Worm (Caenorhabditis elegans) whole organism, young adult: Measurements from ENCODE around the gene nape-2.

ENCODE experiments used
- B0019.2 ChIP-seq: fragments of 200-800 bp; sonication (Bioruptor generic); conservative IDR thresholded peaks from 2 replicates; pipeline ENCODE4 v1.3.6; 2022; ENCODE audit warnings: missing genetic modification reagents, missing genetic modification characterization, missing compliant biosample characterization
- F33H1.4 ChIP-seq: fragments of 200-800 bp; sonication (Bioruptor generic); IDR thresholded peaks from 2 replicates; pipeline ENCODE4 v1.3.6; 2022; ENCODE audit warnings: missing genetic modification reagents, missing genetic modification characterization, missing compliant biosample characterization
- F52B5.7 ChIP-seq: sonication (generic microtip); optimal IDR thresholded peaks from 2 replicates; lab custom pipeline; 2016; ENCODE audit warnings: mild to moderate bottlenecking, missing genetic modification characterization, missing compliant biosample characterization
- F57C9.4 ChIP-seq: sonication (generic microtip); optimal IDR thresholded peaks from 2 replicates; lab custom pipeline; 2017; ENCODE audit warnings: mild to moderate bottlenecking, missing genetic modification characterization, missing compliant biosample characterization
- K11D2.4 ChIP-seq: fragments of 200-800 bp; sonication (Bioruptor generic); IDR thresholded peaks from 2 replicates; pipeline ENCODE4 v1.3.6; 2022; ENCODE audit warnings: missing genetic modification reagents, missing genetic modification characterization, missing compliant biosample characterization
- Y67H2A.10 ChIP-seq: fragments of 200-800 bp; sonication (Bioruptor generic); conservative IDR thresholded peaks from 2 replicates; pipeline ENCODE4 v1.3.6; 2022; ENCODE audit warnings: missing genetic modification reagents, missing genetic modification characterization, missing compliant biosample characterization
- attf-5 ChIP-seq: fragments of 200-800 bp; sonication (Bioruptor generic); optimal IDR thresholded peaks from 2 replicates; lab custom pipeline; 2018; ENCODE audit warnings: mild to moderate bottlenecking, missing genetic modification characterization, missing compliant biosample characterization
- attf-6 ChIP-seq: fragments of 200-800 bp; sonication (Bioruptor generic); IDR thresholded peaks from 2 replicates; pipeline ENCODE4 v1.3.6; 2022; ENCODE audit warnings: missing genetic modification reagents, missing genetic modification characterization, missing compliant biosample characterization
- bed-1 ChIP-seq: fragments of 200-800 bp; sonication (Bioruptor generic); IDR thresholded peaks from 2 replicates; pipeline ENCODE4 v1.3.6; 2022; ENCODE audit warnings: missing genetic modification reagents, missing genetic modification characterization, missing compliant biosample characterization
- bed-2 ChIP-seq: fragments of 200-800 bp; sonication (Bioruptor generic); IDR thresholded peaks from 2 replicates; pipeline ENCODE4 v1.3.6; 2022; ENCODE audit warnings: missing genetic modification reagents, missing genetic modification characterization, missing compliant biosample characterization
- cebp-1 ChIP-seq, 2 experiments: fragments of 200-800 bp in 1 of 2; sonication (Bioruptor generic) in 1 of 2; sonication (generic microtip) in 1 of 2; IDR thresholded peaks in 1 of 2; optimal IDR thresholded peaks in 1 of 2; 2 replicates each; pipeline versions ENCODE4 v1.3.6 to Lab custom; 2017 to 2022; ENCODE audit warnings: missing compliant biosample characterization in 2 of 2, missing genetic modification characterization in 2 of 2, mild to moderate bottlenecking in 1 of 2, missing genetic modification reagents in 1 of 2, moderate library complexity in 1 of 2
- ceh-27 ChIP-seq: fragments of 200-800 bp; sonication (Bioruptor generic); optimal IDR thresholded peaks from 2 replicates; lab custom pipeline; 2018; ENCODE audit warnings: mild to moderate bottlenecking, missing genetic modification characterization, moderate library complexity, missing compliant biosample characterization
- ceh-58 ChIP-seq: fragments of 200-800 bp; sonication (Bioruptor generic); IDR thresholded peaks from 2 replicates; pipeline ENCODE4 v1.3.6; 2022; ENCODE audit warnings: missing genetic modification characterization, missing compliant biosample characterization
- dpl-1 ChIP-seq: fragments of 150-350 bp; optimal IDR thresholded peaks from 2 replicates; lab custom pipeline; 2014; ENCODE audit warnings: missing biosample characterization, missing genetic modification reagents, missing genetic modification characterization
- efl-1 ChIP-seq: fragments of 150-350 bp; optimal IDR thresholded peaks from 2 replicates; lab custom pipeline; 2014; ENCODE audit warnings: missing biosample characterization, missing genetic modification reagents, missing genetic modification characterization
- egl-18 ChIP-seq: fragments of 200-800 bp; sonication (Bioruptor generic); IDR thresholded peaks from 2 replicates; pipeline ENCODE4 v1.3.6; 2022; ENCODE audit warnings: missing genetic modification reagents, missing genetic modification characterization, missing compliant biosample characterization
- egrh-3 ChIP-seq: fragments of 200-800 bp; sonication (Bioruptor generic); IDR thresholded peaks from 2 replicates; pipeline ENCODE4 v1.3.6; 2022; ENCODE audit warnings: missing genetic modification reagents, missing genetic modification characterization, missing compliant biosample characterization
- gei-17 ChIP-seq: fragments of 200-800 bp; sonication (Bioruptor generic); optimal IDR thresholded peaks from 2 replicates; lab custom pipeline; 2018; ENCODE audit warnings: mild to moderate bottlenecking, missing genetic modification characterization, missing compliant biosample characterization
- hlh-12 ChIP-seq: sonication (generic microtip); optimal IDR thresholded peaks from 2 replicates; lab custom pipeline; 2016; ENCODE audit warnings: missing genetic modification characterization, missing compliant biosample characterization
- hmg-20 ChIP-seq: fragments of 200-800 bp; sonication (Bioruptor generic); IDR thresholded peaks from 2 replicates; pipeline ENCODE4 v1.3.6; 2022; ENCODE audit warnings: missing genetic modification reagents, missing genetic modification characterization, missing compliant biosample characterization
- lag-1 ChIP-seq: fragments of 200-800 bp; sonication (Bioruptor generic); IDR thresholded peaks from 2 replicates; pipeline ENCODE4 v1.3.6; 2022; ENCODE audit warnings: missing genetic modification reagents, missing genetic modification characterization, missing compliant biosample characterization
- madf-6 ChIP-seq: fragments of 200-800 bp; sonication (Bioruptor generic); IDR thresholded peaks from 2 replicates; pipeline ENCODE4 v1.3.6; 2022; ENCODE audit warnings: missing genetic modification reagents, missing genetic modification characterization, missing compliant biosample characterization
- mel-28 ChIP-seq: sonication (generic microtip); optimal IDR thresholded peaks from 2 replicates; lab custom pipeline; 2016; ENCODE audit warnings: borderline replicate concordance, mild to moderate bottlenecking, missing genetic modification characterization, missing compliant biosample characterization
- nfya-2 ChIP-seq: fragments of 200-800 bp; sonication (Bioruptor generic); IDR thresholded peaks from 2 replicates; pipeline ENCODE4 v1.3.6; 2022; ENCODE audit warnings: missing genetic modification reagents, missing genetic modification characterization, missing compliant biosample characterization
- rec-8 ChIP-seq, 2 experiments: sonication (generic microtip); optimal IDR thresholded peaks; 2 replicates each; lab custom pipeline; 2016; ENCODE audit warnings: mild to moderate bottlenecking in 2 of 2, missing genetic modification characterization in 2 of 2, missing genetic modification reagents in 2 of 2, missing genotype in 2 of 2, missing biosample characterization in 1 of 2, missing compliant biosample characterization in 1 of 2, moderate library complexity in 1 of 2
- sea-2 ChIP-seq: fragments of 200-800 bp; sonication (Bioruptor generic); IDR thresholded peaks from 2 replicates; pipeline ENCODE4 v1.3.6; 2022; ENCODE audit warnings: missing genetic modification characterization, missing compliant biosample characterization
- sptf-2 ChIP-seq: fragments of 200-800 bp; sonication (Bioruptor generic); optimal IDR thresholded peaks from 2 replicates; lab custom pipeline; 2018; ENCODE audit warnings: mild to moderate bottlenecking, missing genetic modification characterization, missing compliant biosample characterization
- zfh-2 ChIP-seq: fragments of 200-800 bp; sonication (Bioruptor generic); conservative IDR thresholded peaks from 2 replicates; pipeline ENCODE4 v1.3.6; 2022; ENCODE audit warnings: missing genetic modification reagents, missing genetic modification characterization, missing compliant biosample characterization
- zim-3 ChIP-seq: sonication (generic microtip); optimal IDR thresholded peaks from 2 replicates; lab custom pipeline; 2017; ENCODE audit warnings: mild to moderate bottlenecking, missing genetic modification characterization, moderate library complexity, missing compliant biosample characterization
- ztf-22 ChIP-seq: fragments of 200-800 bp; sonication (Bioruptor generic); optimal IDR thresholded peaks from 2 replicates; lab custom pipeline; 2018; ENCODE audit warnings: mild to moderate bottlenecking, missing genetic modification characterization, moderate library complexity, missing compliant biosample characterization
- ztf-25 ChIP-seq: fragments of 200-800 bp; sonication (Bioruptor generic); IDR thresholded peaks from 2 replicates; pipeline ENCODE4 v1.3.6; 2022; ENCODE audit warnings: missing genetic modification reagents, missing genetic modification characterization, missing compliant biosample characterization
- ztf-3 ChIP-seq: fragments of 200-800 bp; sonication (Bioruptor generic); optimal IDR thresholded peaks from 2 replicates; lab custom pipeline; 2018; ENCODE audit warnings: mild to moderate bottlenecking, missing genetic modification characterization, missing compliant biosample characterization

The nape-2 gene

ce11 chrIV:3725845-3726244, 12.9 kb downstream of the nape-2 start, which contains the start of gene smgl-2 (continued):
- peak; percentile 37; the same call in 1 of the 2 replicates for TF ChIP-seq F33H1.4
- TF ChIP-seq madf-6 (GFP tag; lab: Robert Waterston, UW): peak; percentile 40; the same call in 1 of the 2 replicates
- peak; percentile 49; the same call in 1 of the 2 replicates for TF ChIP-seq B0019.2 (GFP tag; lab: Robert Waterston, UW)
- no peak for TF ChIP-seq sptf-2
- no peak for TF ChIP-seq cebp-1 (GFP tag; IDR thresholded peaks at IDR 0.05; lab: Robert Waterston, UW)
- TF ChIP-seq cebp-1 (tag; optimal IDR thresholded peaks at IDR 0.05; lab: Kevin White, UChicago): peak; percentile 37
- peak; percentile 84 for TF ChIP-seq attf-5 (GFP tag; lab: Kevin White, UChicago)

ce11 chrIV:3725361-3725760, 13.4 kb downstream of the nape-2 start, which contains the start of gene Y37E11AM.2:
Y37E11AM.2 (minus strand) TSS chrIV:3725461.
- 0 out of 2 replicates have a peak, but pooled peaks have one; percentile 17 for TF ChIP-seq zfh-2 (GFP tag; lab: Robert Waterston, UW)
- TF ChIP-seq hlh-12 (tag; lab: Kevin White, UChicago): no peak
- no peak for TF ChIP-seq egrh-3 (GFP tag; lab: Robert Waterston, UW)

- TF ChIP-seq mel-28 (no peak), ceh-27 (no peak), bed-1 (GFP tag; lab: Robert Waterston, UW) (no peak), F57C9.4 (tag; lab: Kevin White, UChicago) (no peak), madf-6 (GFP tag; lab: Robert Waterston, UW) (no peak), dpl-1 (GFP tag; lab: Kevin White, UChicago) (no peak), K11D2.4 (GFP tag; lab: Robert Waterston, UW) (no peak), nfya-2 (GFP tag; lab: Robert Waterston, UW) (no peak)
Observed at ce11 chrIV:3722690-3723089, 16.0 kb downstream of the nape-2 start, which contains the start of gene Y37E11AM.4. Y37E11AM.4 (minus strand) TSS chrIV:3722790.

ce11 chrIV:3721973-3722372, 16.8 kb downstream of the nape-2 start:
- TF ChIP-seq zim-3 (tag; lab: Kevin White, UChicago) (no peak), lag-1 (GFP tag; lab: Robert Waterston, UW) (no peak), attf-6 (GFP tag; lab: Robert Waterston, UW) (no peak), rec-8 (tag; optimal IDR thresholded peaks at IDR 0.05; lab: Kevin White, UChicago) (no peak), hmg-20 (GFP tag; lab: Robert Waterston, UW) (no peak), ceh-58 (GFP tag; lab: Robert Waterston, UW) (no peak), sea-2 (GFP tag; lab: Robert Waterston, UW) (no peak), attf-5 (GFP tag; lab: Kevin White, UChicago) (no peak), gei-17 (GFP tag; lab: Kevin White, UChicago) (no peak), F52B5.7 (tag; lab: Kevin White, UChicago) (no peak), ztf-3 (GFP tag; lab: Kevin White, UChicago) (no peak), ztf-25 (GFP tag; lab: Robert Waterston, UW) (no peak), egl-18 (no peak)
- TF ChIP-seq, all 124 proteins: peak for 0

ce11 chrIV:3720644-3721043, 18.1 kb downstream of the nape-2 start:
- TF ChIP-seq bed-2 (GFP tag; lab: Robert Waterston, UW): no peak
- no peak for TF ChIP-seq F57C9.4 (tag; lab: Kevin White, UChicago)
- no peak for TF ChIP-seq efl-1 (GFP tag; lab: Kevin White, UChicago)
- no peak for TF ChIP-seq ztf-22 (GFP tag; lab: Kevin White, UChicago)
- no peak for TF ChIP-seq K11D2.4 (GFP tag; lab: Robert Waterston, UW)
- TF ChIP-seq Y67H2A.10 (GFP tag; lab: Robert Waterston, UW): no peak
